Worm (Caenorhabditis elegans): Measurements from ENCODE around the gene Y47D3A.14.
A peak's percentile ranks its signal among the peaks of the same experiment; 100 is the strongest.

The Y47D3A.14 gene

DNA sequence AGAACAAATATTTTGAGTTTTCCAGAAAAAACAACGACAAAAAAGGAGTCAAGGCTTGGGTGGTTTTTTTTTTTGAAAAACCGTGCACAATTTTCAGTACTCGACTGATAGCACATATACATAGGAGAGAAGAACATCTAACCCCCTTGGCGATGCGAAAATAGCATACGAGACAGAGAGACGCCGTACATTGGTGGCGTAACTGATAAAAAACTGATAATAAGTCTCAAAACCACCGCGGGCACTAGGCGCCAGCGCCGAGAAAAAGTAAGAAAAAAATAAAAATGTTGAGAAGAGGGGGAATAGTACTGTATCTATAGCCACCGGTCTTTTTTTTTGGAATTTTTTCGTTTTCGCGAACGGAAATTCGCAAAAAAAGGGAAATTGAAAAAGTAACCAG is 41.1 kb downstream of the Y47D3A.14 start (continued):
- TF ChIP-seq lin-40 (tag; optimal IDR thresholded peaks at IDR 0.05) = no peak

DNA sequence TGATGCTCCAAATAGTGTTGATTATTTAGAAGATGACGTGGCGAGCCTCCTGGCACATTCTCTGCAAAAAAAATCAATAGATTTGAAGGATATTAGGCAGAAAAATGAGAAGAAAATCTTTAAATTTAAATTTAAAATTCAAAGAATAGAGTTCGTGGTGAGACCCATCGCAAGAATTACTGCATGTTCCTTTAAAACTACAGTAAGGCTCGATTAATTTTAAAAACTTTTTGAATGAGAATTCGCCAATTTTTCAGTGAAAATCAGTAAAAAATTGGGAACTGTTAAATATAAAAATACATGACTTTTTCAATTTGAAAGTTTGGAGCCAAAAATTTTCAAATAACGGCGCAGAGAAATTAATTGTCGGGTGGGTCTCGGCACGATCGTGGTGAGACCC is 41.5 kb downstream of the Y47D3A.14 start, which contains the start of gene tra-1:
Gene tra-1, minus strand, starts transcription at position 62 of the 400 bp plus-strand sequence.
- TF ChIP-seq efl-1 (GFP tag; optimal IDR thresholded peaks at IDR 0.05) (peak; percentile 4), madf-8 (GFP tag; conservative IDR thresholded peaks at IDR 0.05) (peak; percentile 17; the same call in 1 of the 2 replicates), lsl-1 (GFP tag; optimal IDR thresholded peaks at IDR 0.05) (peak; percentile 79), lin-54 (GFP tag; optimal IDR thresholded peaks at IDR 0.05) (peak; percentile 37), bed-2 (GFP tag; IDR thresholded peaks at IDR 0.05) (no peak), F33H1.4 (GFP tag; IDR thresholded peaks at IDR 0.05) (peak; percentile 81), madf-6 (GFP tag; IDR thresholded peaks at IDR 0.05) (peak; percentile 75), F39B2.1 (GFP tag; IDR thresholded peaks at IDR 0.05) (no peak), sea-2 (GFP tag; IDR thresholded peaks at IDR 0.05) (no peak), T07F8.4 (tag; optimal IDR thresholded peaks at IDR 0.05) (no peak), xnd-1 (tag; optimal IDR thresholded peaks at IDR 0.05) (peak; percentile 73)

ce11 chrIII:11194123-11194522 is 42.5 kb downstream of the Y47D3A.14 start:
- TF ChIP-seq athp-1 (tag; optimal IDR thresholded peaks at IDR 0.05) (no peak), F37B4.10 (GFP tag; IDR thresholded peaks at IDR 0.05) (0 out of 2 replicates have a peak, but pooled peaks have one; percentile 44)

ce11 chrIII:11193251-11193650 is 43.4 kb downstream of the Y47D3A.14 start:
- TF ChIP-seq fkh-3 (tag; optimal IDR thresholded peaks at IDR 0.05) (no peak), ama-1 (optimal IDR thresholded peaks at IDR 0.05) (no peak), ama-1 (GFP tag; optimal IDR thresholded peaks at IDR 0.05) (no peak), nhr-80 (tag; optimal IDR thresholded peaks at IDR 0.05) (peak; percentile 86), dox-1 (GFP tag; IDR thresholded peaks at IDR 0.05) (0 out of 2 replicates have a peak, but pooled peaks have one; percentile 14)

ce11 chrIII:11188132-11188531 is 48.5 kb downstream of the Y47D3A.14 start:
- no peak for TF ChIP-seq akir-1 (GFP tag; optimal IDR thresholded peaks at IDR 0.05)
- TF ChIP-seq dox-1 (GFP tag; IDR thresholded peaks at IDR 0.05) = 0 out of 2 replicates have a peak, but pooled peaks have one; percentile 19
- peak; percentile 72 for TF ChIP-seq nhr-80 (tag; optimal IDR thresholded peaks at IDR 0.05)
- 0 out of 2 replicates have a peak, but pooled peaks have one; percentile 13 for TF ChIP-seq zfh-2 (GFP tag; conservative IDR thresholded peaks at IDR 0.05)
- TF ChIP-seq egrh-3 (GFP tag; IDR thresholded peaks at IDR 0.05) = 0 out of 2 replicates have a peak, but pooled peaks have one; percentile 11

Measured in whole organism, young adult.